Fruit fly (Drosophila melanogaster): ENCODE data around the gene CG11089.

The CG11089 gene

DNA sequence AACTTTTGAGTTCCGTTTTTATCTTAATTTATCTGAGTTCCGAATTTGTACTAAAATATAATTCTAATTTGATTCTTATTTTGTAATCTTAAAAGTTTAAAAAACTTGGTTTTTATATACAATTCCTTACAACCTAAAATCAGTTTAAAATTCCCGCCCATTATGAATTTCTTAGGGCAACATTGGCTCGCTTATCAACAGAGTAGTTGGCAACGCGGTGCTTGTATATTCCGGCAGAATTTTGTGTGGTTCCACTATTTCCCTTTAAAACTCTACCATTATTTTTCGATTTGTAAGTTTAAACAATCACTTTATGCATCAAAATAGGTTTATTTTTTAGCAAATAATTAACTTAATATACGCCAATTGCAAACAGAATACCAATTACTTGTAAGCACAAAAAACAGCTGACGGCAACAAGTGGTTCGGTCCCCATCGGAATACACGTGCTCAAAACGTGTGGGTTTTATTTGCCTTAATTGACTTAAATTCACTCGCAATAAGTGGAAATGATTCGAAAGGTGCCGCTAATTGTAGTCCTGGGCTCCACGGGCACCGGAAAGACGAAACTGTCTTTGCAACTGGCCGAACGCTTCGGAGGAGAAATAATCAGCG, at the start of gene CG11089, which contains the start of gene CG31381:
Gene CG11089, plus strand, starts transcription at position 203 of the 615 bp plus-strand sequence.
Gene CG31381, plus strand, starts transcription at position 203 of the 615 bp plus-strand sequence.
- TF ChIP-seq noc (tag; optimal IDR thresholded peaks at IDR 0.05): no peak

- no peak for TF ChIP-seq noc (tag; optimal IDR thresholded peaks at IDR 0.05)
Observed at dm6 chr3R:24828234-24828633, 48.6 kb upstream of the CG11089 start, which contains the start of gene RabX4. TSS of gene RabX4 (minus strand) at chr3R:24828409.

DNA sequence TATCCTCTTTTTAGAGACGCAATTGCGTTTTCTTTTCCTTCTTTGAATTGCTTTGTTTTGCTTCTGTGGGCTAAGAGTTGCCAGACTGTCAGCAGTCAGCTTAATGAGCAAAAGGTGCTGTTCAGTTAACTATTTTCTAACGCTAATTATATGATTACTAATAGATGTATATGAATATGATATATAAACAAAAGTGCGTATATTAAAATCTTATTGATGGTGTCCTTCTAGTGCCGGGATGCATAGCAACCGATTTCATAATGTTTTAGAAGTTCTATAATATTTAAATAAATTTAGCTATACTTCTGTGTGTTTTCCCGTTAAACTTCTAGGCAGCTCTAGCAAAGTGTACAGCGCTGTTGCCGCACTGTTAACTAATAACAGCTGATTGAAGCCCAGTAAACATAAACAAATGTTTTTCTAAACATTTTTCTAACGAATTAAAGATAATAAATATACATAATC, 46.9 kb upstream of the CG11089 start, which contains the start of the genes Kaz and CG43273:
Gene Kaz, minus strand, starts transcription at position 73 of the 465 bp plus-strand sequence.
Gene CG43273, plus strand, starts transcription at position 415 of the 465 bp plus-strand sequence.
- TF ChIP-seq noc (tag; optimal IDR thresholded peaks at IDR 0.05): no peak

DNA sequence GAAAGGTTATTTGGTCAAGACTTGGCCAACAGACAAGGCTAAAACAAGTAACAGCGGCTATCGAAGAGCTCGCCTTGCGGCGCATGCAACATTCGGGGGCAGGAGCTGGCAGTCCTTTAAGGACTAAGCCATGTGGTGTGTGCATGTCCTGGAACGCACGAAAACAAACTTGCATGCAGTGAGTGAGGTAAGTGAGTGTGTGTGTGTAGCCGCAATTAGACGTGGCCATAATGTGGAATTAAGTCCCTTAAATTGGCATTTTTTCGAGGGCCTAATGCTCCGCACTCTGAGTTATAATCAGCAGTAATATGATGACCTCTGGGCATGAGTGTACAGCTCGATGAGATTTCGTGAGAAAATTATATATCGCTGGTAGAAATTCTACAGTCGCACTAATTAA, 43.2 kb upstream of the CG11089 start, which contains the start of gene sosie:
Gene sosie, plus strand, starts transcription at position 301 of the 400 bp plus-strand sequence.
- no peak for TF ChIP-seq noc (tag; optimal IDR thresholded peaks at IDR 0.05)

DNA sequence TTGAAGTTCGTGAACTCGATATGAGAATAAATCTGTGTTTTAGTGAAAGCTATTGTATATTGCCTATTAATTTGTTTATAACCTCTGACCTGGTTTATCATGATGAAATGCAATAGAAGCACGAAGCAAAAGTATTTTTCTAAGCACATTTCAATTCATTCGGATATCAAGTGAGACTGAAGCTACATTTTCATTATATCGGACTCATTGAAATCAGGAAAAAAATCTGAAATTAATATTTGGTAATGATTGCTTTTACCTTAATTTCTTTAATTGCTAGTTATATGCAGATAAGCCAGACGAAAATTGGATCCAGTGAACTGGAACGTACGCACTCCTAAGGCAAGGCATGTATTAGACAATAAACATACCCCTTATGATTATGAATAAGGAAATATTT, 35.8 kb upstream of the CG11089 start, which contains the start of gene CG33658:
Gene CG33658, minus strand, starts transcription at position 101 of the 400 bp plus-strand sequence.
- TF ChIP-seq noc (tag; optimal IDR thresholded peaks at IDR 0.05): no peak

DNA sequence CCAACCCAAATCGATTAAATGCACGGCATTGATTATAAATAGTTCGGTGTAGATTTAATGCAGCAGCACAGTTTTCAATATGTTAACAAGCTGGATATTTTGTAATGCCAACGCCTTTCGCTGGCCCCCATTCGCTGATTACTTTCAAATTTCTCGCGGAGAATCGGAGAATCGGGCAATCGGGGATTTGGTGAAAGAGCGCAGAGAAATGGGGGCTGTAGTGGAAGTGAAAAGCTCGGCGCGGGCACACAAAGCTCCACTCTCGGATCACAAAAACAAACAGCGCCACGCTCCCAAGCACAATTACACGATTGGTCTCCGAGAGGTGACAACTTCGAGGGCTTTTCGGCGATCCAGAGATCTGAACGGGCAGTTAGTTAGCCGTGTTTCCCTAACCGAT, 35.2 kb upstream of the CG11089 start, which contains the start of gene Esp:
Gene Esp, plus strand, starts transcription at position 301 of the 400 bp plus-strand sequence.
- TF ChIP-seq noc (tag; optimal IDR thresholded peaks at IDR 0.05): no peak

DNA sequence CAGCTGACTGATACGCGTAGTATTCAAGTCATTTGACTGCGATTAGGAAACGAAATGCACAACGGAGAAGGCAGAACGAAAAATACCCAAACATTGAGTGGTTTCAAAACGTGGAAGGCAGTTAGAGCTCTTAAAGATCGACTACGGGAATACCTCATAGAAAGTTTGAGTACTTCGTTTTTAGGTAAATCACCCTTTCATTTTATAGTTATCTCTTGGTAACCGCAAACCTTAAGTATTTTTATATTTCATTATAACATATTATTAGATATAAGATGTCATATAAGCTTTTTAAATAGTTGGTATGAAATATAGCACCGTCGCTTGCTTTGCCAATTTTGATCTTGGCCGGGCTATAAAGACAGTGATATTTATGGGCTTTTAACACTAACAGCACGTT, 31.7 kb upstream of the CG11089 start:
- TF ChIP-seq noc (tag; optimal IDR thresholded peaks at IDR 0.05): peak; percentile 56

DNA sequence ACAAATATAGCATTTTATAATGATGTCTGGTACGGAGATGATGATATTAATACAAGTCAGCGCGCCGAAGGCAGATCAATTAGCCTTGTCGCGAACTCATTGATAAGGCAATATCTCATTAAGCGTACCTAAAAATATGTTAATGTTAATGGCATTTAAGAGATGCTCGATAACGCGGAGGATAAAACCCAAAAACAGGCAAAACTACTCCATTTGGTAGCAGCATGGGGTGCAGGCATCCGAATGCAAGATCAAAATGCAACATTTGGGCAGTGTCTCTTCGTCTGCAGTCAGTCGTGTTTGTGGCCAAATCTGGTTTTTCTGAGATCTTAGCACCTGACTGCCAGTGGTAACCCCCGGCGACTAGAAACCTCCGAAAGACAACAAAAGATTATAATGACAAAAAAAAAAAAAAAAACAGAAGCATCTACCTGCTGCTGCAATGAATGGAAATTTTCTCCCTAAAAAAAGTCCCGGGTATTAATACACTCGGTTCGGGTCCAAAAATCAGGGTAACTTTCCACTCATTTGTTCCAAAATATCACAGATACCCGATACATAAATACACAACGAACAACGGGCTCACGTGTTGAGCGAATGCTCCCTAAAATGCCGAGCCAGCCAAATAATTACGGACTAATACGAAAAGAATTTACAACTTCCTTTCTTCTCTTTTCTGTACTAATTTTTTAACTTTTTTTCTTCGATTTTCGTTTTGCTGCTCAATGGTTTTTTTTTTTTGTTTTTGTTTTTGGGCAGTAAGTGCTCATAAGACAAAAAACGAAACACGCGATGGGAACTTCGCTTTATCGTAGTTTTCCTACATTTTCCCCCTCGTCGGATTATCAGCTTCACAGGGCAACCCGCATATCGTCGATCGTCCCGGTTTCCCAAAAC, 30.6 kb upstream of the CG11089 start:
- no peak for TF ChIP-seq noc (tag; optimal IDR thresholded peaks at IDR 0.05)

- no peak for TF ChIP-seq noc (tag; optimal IDR thresholded peaks at IDR 0.05)
Observed at dm6 chr3R:24850420-24850819, 26.4 kb upstream of the CG11089 start, which contains the start of gene CG7006. TSS of gene CG7006 (plus strand) at chr3R:24850627.

DNA sequence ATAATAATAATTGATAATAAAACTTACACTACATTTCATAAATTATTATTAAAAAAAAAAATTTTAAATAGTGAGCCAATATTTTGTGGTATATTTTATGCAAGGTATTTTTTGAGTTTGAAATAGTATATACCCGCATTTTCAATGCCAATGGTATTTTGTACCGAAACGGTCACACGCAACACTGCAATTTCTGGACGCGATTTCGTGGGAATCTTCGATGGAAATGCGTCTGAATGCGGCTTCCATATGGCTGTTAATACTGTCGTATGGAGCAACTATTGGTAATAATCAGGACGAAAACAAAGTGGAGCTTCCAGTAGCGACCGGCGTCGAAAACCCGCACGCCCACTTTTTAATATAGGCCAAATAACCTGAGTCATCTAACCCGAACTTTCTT, 25.4 kb upstream of the CG11089 start, which contains the start of gene Nct:
Gene Nct, plus strand, starts transcription at position 173 of the 400 bp plus-strand sequence.
- TF ChIP-seq noc (tag; optimal IDR thresholded peaks at IDR 0.05): no peak

dm6 chr3R:24856143-24856542, 20.7 kb upstream of the CG11089 start, which contains the start of gene HDAC11:
TSS of gene HDAC11 (minus strand) at chr3R:24856243.
- no peak for TF ChIP-seq noc (tag; optimal IDR thresholded peaks at IDR 0.05)

dm6 chr3R:24857459-24857858, 19.4 kb upstream of the CG11089 start, which contains the start of gene CAH4:
TSS of gene CAH4 (minus strand) at chr3R:24857559.
- no peak for TF ChIP-seq noc (tag; optimal IDR thresholded peaks at IDR 0.05)

dm6 chr3R:24859701-24860100, 17.1 kb upstream of the CG11089 start, which contains the start of gene ppk22:
TSS of gene ppk22 (minus strand) at chr3R:24859801.
- no peak for TF ChIP-seq noc (tag; optimal IDR thresholded peaks at IDR 0.05)

DNA sequence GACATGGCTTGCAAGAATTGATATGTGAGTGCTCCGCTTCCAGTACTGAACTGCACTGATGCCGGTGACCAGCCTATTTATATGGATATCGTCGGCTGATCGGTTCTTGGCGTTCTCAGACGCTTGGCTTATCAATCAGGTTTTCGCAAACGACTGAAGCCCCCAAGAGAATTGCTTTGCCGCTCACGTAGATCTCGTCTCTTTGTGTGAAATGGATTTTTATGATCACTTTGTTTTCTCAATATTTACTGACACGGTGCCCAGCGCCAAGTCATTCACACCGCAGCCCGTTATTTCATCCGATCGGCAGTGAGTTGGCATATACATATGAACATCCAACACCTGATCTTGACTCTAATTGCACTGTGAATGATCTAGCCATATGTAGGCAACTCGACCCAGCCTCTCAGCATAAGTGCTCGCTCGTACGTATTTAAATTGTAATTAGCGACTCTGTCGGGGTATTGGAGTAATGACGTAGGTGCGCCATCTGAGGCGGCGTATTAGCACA, 16.5 kb upstream of the CG11089 start, which contains the start of gene CG13639:
Gene CG13639, minus strand, starts transcription at position 51 of the 511 bp plus-strand sequence.
- no peak for TF ChIP-seq noc (tag; optimal IDR thresholded peaks at IDR 0.05)

DNA sequence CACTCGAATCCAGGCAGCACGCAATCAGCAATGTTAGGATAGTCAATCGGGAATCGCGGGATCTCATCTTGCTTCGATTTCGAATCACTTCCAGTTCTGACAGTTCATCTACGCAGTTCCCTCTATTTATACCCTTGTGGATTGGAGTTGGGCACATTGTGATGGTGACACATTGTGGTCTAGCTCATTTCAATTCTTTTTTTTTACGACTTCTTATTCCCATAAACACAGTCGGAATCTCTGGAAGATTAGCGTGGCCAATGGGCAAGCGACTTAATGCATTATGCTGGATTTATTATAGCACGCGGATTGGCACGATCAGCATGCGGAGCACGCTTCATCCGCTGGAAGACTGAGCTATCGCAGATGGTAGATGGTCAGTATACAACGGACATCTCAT, 14.8 kb upstream of the CG11089 start, which contains the start of gene CG13640:
Gene CG13640, minus strand, starts transcription at position 101 of the 400 bp plus-strand sequence.
- TF ChIP-seq noc (tag; optimal IDR thresholded peaks at IDR 0.05): no peak
